Worm (Caenorhabditis elegans): ENCODE measurements around the gene F14H12.17.

Gene F14H12.17

DNA sequence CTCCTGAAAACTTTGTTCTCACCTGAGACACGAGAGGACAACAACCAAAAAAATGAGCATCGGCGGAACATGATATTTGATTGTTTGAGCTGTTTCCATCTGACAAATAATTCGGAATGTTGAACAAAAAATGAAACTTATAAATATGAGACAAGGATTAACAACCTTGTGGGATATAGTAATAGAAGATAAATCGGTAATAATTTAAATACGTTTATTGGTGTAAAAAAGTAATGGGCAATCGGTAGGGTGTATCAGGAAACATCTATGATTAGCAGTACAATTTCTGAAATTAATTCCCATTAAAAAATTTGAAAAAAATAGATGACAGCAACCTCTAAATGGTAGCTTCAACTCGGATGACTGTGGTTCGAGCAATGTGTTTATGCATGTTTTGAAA is 4.3 kb upstream of the F14H12.17 start, which contains the start of gene R160.10:
Gene R160.10, minus strand, starts transcription at position 101 of the 400 bp plus-strand sequence.
- TF ChIP-seq vab-15 (tag; optimal IDR thresholded peaks at IDR 0.05) (no peak), nhr-20 (tag; optimal IDR thresholded peaks at IDR 0.05) (no peak), aly-2 (tag; optimal IDR thresholded peaks at IDR 0.05) (no peak), lin-13 (GFP tag; optimal IDR thresholded peaks at IDR 0.05) (no peak), ceh-90 (tag; optimal IDR thresholded peaks at IDR 0.05) (no peak), jun-1 (tag; optimal IDR thresholded peaks at IDR 0.05) (no peak), tbx-2 (tag; optimal IDR thresholded peaks at IDR 0.05) (no peak), ces-1 (GFP tag; optimal IDR thresholded peaks at IDR 0.05) (no peak), nhr-28 (tag; optimal IDR thresholded peaks at IDR 0.05) (no peak), nhr-12 (tag; optimal IDR thresholded peaks at IDR 0.05) (no peak), hlh-17 (GFP tag; optimal IDR thresholded peaks at IDR 0.05; ENCODE audit: borderline replicate concordance) (no peak), alr-1 (tag; optimal IDR thresholded peaks at IDR 0.05; ENCODE audit: borderline replicate concordance) (no peak), fkh-8 (tag; optimal IDR thresholded peaks at IDR 0.05) (no peak), elt-2 (tag; optimal IDR thresholded peaks at IDR 0.05) (no peak), lin-39 (tag; optimal IDR thresholded peaks at IDR 0.05) (no peak), isw-1 (GFP tag; IDR thresholded peaks at IDR 0.05) (no peak), fkh-10 (GFP tag; optimal IDR thresholded peaks at IDR 0.05) (no peak), pqm-1 (tag; optimal IDR thresholded peaks at IDR 0.05) (no peak), aha-1 (tag; optimal IDR thresholded peaks at IDR 0.05) (no peak)

- TF ChIP-seq pag-3 (tag; optimal IDR thresholded peaks at IDR 0.05; ENCODE audit: borderline replicate concordance, insufficient read depth) (no peak), nhr-20 (tag; optimal IDR thresholded peaks at IDR 0.05) (no peak), pqm-1 (tag; optimal IDR thresholded peaks at IDR 0.05) (no peak), ama-1 (optimal IDR thresholded peaks at IDR 0.05) (no peak), jun-1 (tag; optimal IDR thresholded peaks at IDR 0.05) (no peak), lir-3 (tag; optimal IDR thresholded peaks at IDR 0.05; ENCODE audit: poor library complexity) (no peak), ces-1 (GFP tag; optimal IDR thresholded peaks at IDR 0.05) (no peak), ets-5 (GFP tag; IDR thresholded peaks at IDR 0.05) (no peak), zag-1 (tag; optimal IDR thresholded peaks at IDR 0.05) (no peak), lin-39 (tag; optimal IDR thresholded peaks at IDR 0.05) (no peak), fkh-4 (tag; optimal IDR thresholded peaks at IDR 0.05; ENCODE audit: borderline replicate concordance) (no peak), elt-3 (tag; optimal IDR thresholded peaks at IDR 0.05) (no peak), efl-1 (optimal IDR thresholded peaks at IDR 0.05) (no peak), efl-1 (GFP tag; optimal IDR thresholded peaks at IDR 0.05 in 1 of 2) (no peak), aly-2 (tag; optimal IDR thresholded peaks at IDR 0.05) (no peak), F16B12.6 (tag; optimal IDR thresholded peaks at IDR 0.05) (no peak), sox-4 (tag; optimal IDR thresholded peaks at IDR 0.05) (no peak)
Observed at ce11 chrX:4366231-4366630, 3.1 kb upstream of the F14H12.17 start, which contains the start of gene R160.3. R160.3 (minus strand) TSS chrX:4366331.

DNA sequence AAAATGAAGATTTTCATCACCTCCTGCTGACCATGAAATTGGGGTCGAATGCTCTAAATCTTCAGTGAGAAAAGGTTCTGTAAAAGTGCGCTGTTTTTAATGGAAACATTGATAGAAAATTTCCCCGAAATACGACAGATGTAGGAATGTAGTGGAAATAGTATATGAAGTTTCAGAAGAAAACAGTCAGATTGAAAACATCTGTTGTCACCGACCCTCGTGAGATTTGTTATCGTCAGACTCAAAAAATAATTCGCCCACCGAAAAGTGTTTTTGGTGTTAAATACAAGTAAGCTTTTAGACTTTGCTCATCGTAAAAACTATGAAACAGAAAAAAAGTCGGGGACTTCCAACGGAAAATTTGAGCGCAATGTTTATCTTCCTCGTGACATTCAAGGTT is 1.8 kb upstream of the F14H12.17 start, which contains the start of gene F14H12.8:
Gene F14H12.8, minus strand, starts transcription at position 101 of the 400 bp plus-strand sequence.
- TF ChIP-seq hlh-4 (tag; optimal IDR thresholded peaks at IDR 0.05) (no peak), snu-23 (GFP tag; optimal IDR thresholded peaks at IDR 0.05) (no peak), dpl-1 (GFP tag; optimal IDR thresholded peaks at IDR 0.05) (no peak), aha-1 (tag; optimal IDR thresholded peaks at IDR 0.05) (no peak), lin-13 (GFP tag; optimal IDR thresholded peaks at IDR 0.05) (no peak), nhr-76 (tag; optimal IDR thresholded peaks at IDR 0.05) (no peak), lin-14 (GFP tag; optimal IDR thresholded peaks at IDR 0.05) (no peak), C34B4.2 (tag; optimal IDR thresholded peaks at IDR 0.05) (no peak), nhr-28 (tag; optimal IDR thresholded peaks at IDR 0.05) (no peak), fkh-10 (GFP tag; optimal IDR thresholded peaks at IDR 0.05) (no peak), unc-30 (tag; optimal IDR thresholded peaks at IDR 0.05) (no peak)

ce11 chrX:4362522-4362921 is 578 bp downstream of the F14H12.17 start, which contains the start of gene F14H12.7:
F14H12.7 (minus strand) TSS chrX:4362622.
- TF ChIP-seq C16A3.4 (tag; optimal IDR thresholded peaks at IDR 0.05) (no peak), zag-1 (tag; optimal IDR thresholded peaks at IDR 0.05) (no peak), sox-4 (tag; optimal IDR thresholded peaks at IDR 0.05) (no peak), dpl-1 (GFP tag; optimal IDR thresholded peaks at IDR 0.05) (no peak), ceh-90 (tag; optimal IDR thresholded peaks at IDR 0.05) (no peak), grh-1 (GFP tag; IDR thresholded peaks at IDR 0.05) (no peak), egl-13 (tag; optimal IDR thresholded peaks at IDR 0.05) (no peak), elt-2 (tag; optimal IDR thresholded peaks at IDR 0.05) (no peak), hlh-17 (GFP tag; optimal IDR thresholded peaks at IDR 0.05; ENCODE audit: borderline replicate concordance) (no peak), pqm-1 (tag; optimal IDR thresholded peaks at IDR 0.05) (no peak)

All from whole organism, L1 larva.